Worm (Caenorhabditis elegans): ENCODE results near the gene C31E10.6.

The C31E10.6 gene

ce11 chrX:13968292-13968691 is 27.8 kb upstream of the C31E10.6 start, which contains the start of gene pqn-39:
pqn-39 (minus strand) TSS chrX:13968676.
- TF ChIP-seq daf-12 (tag; optimal IDR thresholded peaks at IDR 0.05) (no peak), nhr-67 (tag; optimal IDR thresholded peaks at IDR 0.05) (no peak)

ce11 chrX:13969257-13969968 is 26.7 kb upstream of the C31E10.6 start:
- TF ChIP-seq lin-15B (tag; optimal IDR thresholded peaks at IDR 0.05) = peak; percentile 20
- no peak for TF ChIP-seq nhr-25 (tag; optimal IDR thresholded peaks at IDR 0.05)
- TF ChIP-seq fkh-10 (GFP tag; optimal IDR thresholded peaks at IDR 0.05) = no peak
- TF ChIP-seq unc-62 (GFP tag; optimal IDR thresholded peaks at IDR 0.05) = peak; percentile 79
- peak; percentile 40 for TF ChIP-seq fkh-2 (tag; optimal IDR thresholded peaks at IDR 0.05)
- peak; percentile 31 for TF ChIP-seq nhr-23 (tag; optimal IDR thresholded peaks at IDR 0.05)
- TF ChIP-seq snpc-4 (tag; optimal IDR thresholded peaks at IDR 0.05) = peak; percentile 63
- TF ChIP-seq lsy-12 (tag; optimal IDR thresholded peaks at IDR 0.05) = peak; percentile 55
- TF ChIP-seq elt-2 (tag; optimal IDR thresholded peaks at IDR 0.05) = peak; percentile 68
- TF ChIP-seq nhr-237 (tag; optimal IDR thresholded peaks at IDR 0.05) = no peak
- TF ChIP-seq nhr-43 (tag; optimal IDR thresholded peaks at IDR 0.05; ENCODE audit: poor library complexity, severe bottlenecking) = no peak
- peak; percentile 62 for TF ChIP-seq ceh-28 (tag; optimal IDR thresholded peaks at IDR 0.05)
- TF ChIP-seq mml-1 (tag; optimal IDR thresholded peaks at IDR 0.05) = no peak
- no peak for TF ChIP-seq ZK546.5 (tag; optimal IDR thresholded peaks at IDR 0.05)
- no peak for TF ChIP-seq sea-2 (GFP tag; optimal IDR thresholded peaks at IDR 0.05)
- peak; percentile 55 for TF ChIP-seq tbx-2 (tag; optimal IDR thresholded peaks at IDR 0.05)
- no peak for TF ChIP-seq zag-1 (tag; optimal IDR thresholded peaks at IDR 0.05)
- TF ChIP-seq nhr-12 (tag; optimal IDR thresholded peaks at IDR 0.05) = no peak
- peak; percentile 41 for TF ChIP-seq egl-5 (tag; optimal IDR thresholded peaks at IDR 0.05)
- no peak for TF ChIP-seq unc-39 (tag; optimal IDR thresholded peaks at IDR 0.05)
- TF ChIP-seq eor-1 (tag; optimal IDR thresholded peaks at IDR 0.05) = no peak
- no peak for TF ChIP-seq nhr-76 (tag; optimal IDR thresholded peaks at IDR 0.05)
- TF ChIP-seq ztf-4 (tag; optimal IDR thresholded peaks at IDR 0.05) = peak; percentile 48
- TF ChIP-seq aly-2 (tag; optimal IDR thresholded peaks at IDR 0.05) = no peak
- no peak for TF ChIP-seq nhr-67 (tag; optimal IDR thresholded peaks at IDR 0.05)
- TF ChIP-seq fos-1 (tag; optimal IDR thresholded peaks at IDR 0.05) = no peak
- TF ChIP-seq hmg-11 (tag; optimal IDR thresholded peaks at IDR 0.05) = peak; percentile 95
- no peak for TF ChIP-seq mdl-1 (tag; optimal IDR thresholded peaks at IDR 0.05)
- TF ChIP-seq nhr-28 (tag; optimal IDR thresholded peaks at IDR 0.05) = no peak
- no peak for TF ChIP-seq ceh-9 (tag; optimal IDR thresholded peaks at IDR 0.05)
- TF ChIP-seq egl-27 (tag; optimal IDR thresholded peaks at IDR 0.05) = peak; percentile 48
- no peak for TF ChIP-seq ceh-16 (tag; optimal IDR thresholded peaks at IDR 0.05)
- TF ChIP-seq R02D3.7 (tag; optimal IDR thresholded peaks at IDR 0.05) = peak; percentile 10
- peak; percentile 57 for TF ChIP-seq elt-1 (tag; optimal IDR thresholded peaks at IDR 0.05)
- TF ChIP-seq nhr-77 (tag; optimal IDR thresholded peaks at IDR 0.05) = no peak
- no peak for TF ChIP-seq ztf-11 (tag; optimal IDR thresholded peaks at IDR 0.05)
- peak; percentile 90 for TF ChIP-seq pha-4 (tag; optimal IDR thresholded peaks at IDR 0.05)
- TF ChIP-seq elt-3 (tag; optimal IDR thresholded peaks at IDR 0.05) = no peak
- peak; percentile 50 for TF ChIP-seq lin-39 (tag; optimal IDR thresholded peaks at IDR 0.05)
- TF ChIP-seq ceh-82 (tag; optimal IDR thresholded peaks at IDR 0.05) = no peak
- peak; percentile 24 for TF ChIP-seq skn-1 (tag; optimal IDR thresholded peaks at IDR 0.05)
- TF ChIP-seq daf-12 (tag; optimal IDR thresholded peaks at IDR 0.05) = no peak
- TF ChIP-seq nfya-1 (tag; optimal IDR thresholded peaks at IDR 0.05; ENCODE audit: insufficient read depth) = peak; percentile 63
- peak; percentile 27 for TF ChIP-seq pqm-1 (tag; optimal IDR thresholded peaks at IDR 0.05)
- peak; percentile 76 for TF ChIP-seq jun-1 (tag; optimal IDR thresholded peaks at IDR 0.05)
- TF ChIP-seq ama-1 (optimal IDR thresholded peaks at IDR 0.05) = no peak
- TF ChIP-seq nhr-11 (tag; optimal IDR thresholded peaks at IDR 0.05) = peak; percentile 60

All from whole organism, L3 larva.